Fruit fly (Drosophila melanogaster) whole organism, embryonic: ENCODE data around the gene CG10866.

ENCODE experiments used
- BEAF-32 ChIP-seq: fragments of 200-800 bp; sonication (Bioruptor generic); optimal IDR thresholded peaks from 3 replicates; lab custom pipeline; 2017; ENCODE audit warnings: missing biosample characterization, missing genetic modification characterization, mild to moderate bottlenecking, moderate library complexity, missing genetic modification reagents
- BtbVII ChIP-seq: fragments of 200-800 bp; sonication (Bioruptor generic); optimal IDR thresholded peaks from 3 replicates; lab custom pipeline; 2017; ENCODE audit warnings: missing biosample characterization, mild to moderate bottlenecking, missing genetic modification characterization
- CG10267 ChIP-seq: fragments of 200-800 bp; sonication (Bioruptor generic); optimal IDR thresholded peaks from 2 replicates; lab custom pipeline; 2018; ENCODE audit warnings: missing biosample characterization, mild to moderate bottlenecking, missing genetic modification characterization, moderate library complexity
- CG11560 ChIP-seq: fragments of 200-800 bp; sonication (Bioruptor generic); IDR thresholded peaks from 3 replicates; pipeline ENCODE4 v1.3.6; 2022; ENCODE audit warnings: missing biosample characterization, missing genetic modification characterization
- CG12659 ChIP-seq: fragments of 200-800 bp; sonication (Bioruptor generic); optimal IDR thresholded peaks from 3 replicates; lab custom pipeline; 2017; ENCODE audit warnings: mild to moderate bottlenecking, missing biosample characterization, missing genetic modification reagents, missing genetic modification characterization
- CG13287 ChIP-seq: fragments of 200-800 bp; sonication (Bioruptor generic); IDR thresholded peaks from 2 replicates; pipeline ENCODE4 v1.3.6; 2022; ENCODE audit warnings: missing biosample characterization, missing genetic modification characterization; ENCODE audit not compliant: partially characterized antibody
- CG13894 ChIP-seq: fragments of 200-800 bp; sonication (Bioruptor generic); optimal IDR thresholded peaks from 3 replicates; lab custom pipeline; 2018; ENCODE audit warnings: missing biosample characterization, mild to moderate bottlenecking, missing genetic modification characterization, moderate library complexity
- CG14667 ChIP-seq: fragments of 200-800 bp; sonication (Bioruptor generic); IDR thresholded peaks from 2 replicates; pipeline ENCODE4 v1.3.6; 2022; ENCODE audit warnings: missing biosample characterization, missing genetic modification characterization
- CG14710 ChIP-seq: fragments of 200-800 bp; sonication (Bioruptor generic); optimal IDR thresholded peaks from 3 replicates; lab custom pipeline; 2019; ENCODE audit warnings: missing biosample characterization, mild to moderate bottlenecking, missing genetic modification characterization, moderate library complexity
- CG14860 ChIP-seq: fragments of 200-800 bp; sonication (Bioruptor generic); IDR thresholded peaks from 3 replicates; pipeline ENCODE4 v1.3.6; 2022; ENCODE audit warnings: missing biosample characterization, missing genetic modification characterization; ENCODE audit not compliant: partially characterized antibody
- CG16813 ChIP-seq: fragments of 200-800 bp; sonication (Bioruptor generic); IDR thresholded peaks from 3 replicates; pipeline ENCODE4 v1.3.6; 2022; ENCODE audit warnings: missing biosample characterization, missing genetic modification characterization; ENCODE audit not compliant: partially characterized antibody
- CG17385 ChIP-seq: fragments of 200-800 bp; sonication (Bioruptor generic); optimal IDR thresholded peaks from 3 replicates; lab custom pipeline; 2018; ENCODE audit warnings: missing biosample characterization, mild to moderate bottlenecking, missing genetic modification characterization
- CG1792 ChIP-seq: fragments of 200-800 bp; sonication (Bioruptor generic); optimal IDR thresholded peaks from 2 replicates; lab custom pipeline; 2016; ENCODE audit warnings: missing biosample characterization, missing genetic modification characterization
- CG34422 ChIP-seq: fragments of 200-800 bp; sonication (Bioruptor generic); IDR thresholded peaks from 3 replicates; pipeline ENCODE4 v1.3.6; 2022; ENCODE audit warnings: missing biosample characterization, missing genetic modification characterization
- CG3995 ChIP-seq: fragments of 200-800 bp; sonication (Bioruptor generic); optimal IDR thresholded peaks from 3 replicates; lab custom pipeline; 2016; ENCODE audit warnings: missing biosample characterization, missing genetic modification characterization
- CG4617 ChIP-seq: fragments of 200-800 bp; sonication (Bioruptor generic); optimal IDR thresholded peaks from 3 replicates; lab custom pipeline; 2016; ENCODE audit warnings: missing biosample characterization, missing genetic modification characterization, borderline replicate concordance
- CG7987 ChIP-seq: fragments of 200-800 bp; sonication (Bioruptor generic); optimal IDR thresholded peaks from 2 replicates; lab custom pipeline; 2018; ENCODE audit warnings: missing biosample characterization, mild to moderate bottlenecking, missing genetic modification characterization, moderate library complexity
- CG9609 ChIP-seq: fragments of 200-800 bp; sonication (Bioruptor generic); optimal IDR thresholded peaks from 3 replicates; lab custom pipeline; 2016; ENCODE audit warnings: missing biosample characterization, missing genetic modification characterization
- Dip2 ChIP-seq: fragments of 200-800 bp; sonication (Bioruptor generic); IDR thresholded peaks from 2 replicates; pipeline ENCODE4 v1.3.6; 2022; ENCODE audit warnings: missing biosample characterization, missing genetic modification characterization
- Dip3 ChIP-seq: fragments of 200-800 bp; sonication (Bioruptor generic); optimal IDR thresholded peaks from 3 replicates; lab custom pipeline; 2016; ENCODE audit warnings: missing biosample characterization, missing genetic modification characterization
- Doc3 ChIP-seq: fragments of 200-800 bp; sonication (Bioruptor generic); IDR thresholded peaks from 3 replicates; pipeline ENCODE4 v1.3.6; 2022; ENCODE audit warnings: missing biosample characterization, missing genetic modification characterization; ENCODE audit not compliant: partially characterized antibody
- Dp ChIP-seq: fragments of 200-800 bp; sonication (Bioruptor generic); optimal IDR thresholded peaks from 2 replicates; lab custom pipeline; 2018; ENCODE audit warnings: missing biosample characterization, mild to moderate bottlenecking, missing genetic modification characterization, moderate library complexity
- MBD-R2 ChIP-seq: fragments of 200-800 bp; sonication (Bioruptor generic); IDR thresholded peaks from 2 replicates; pipeline ENCODE4 v1.3.6; 2022; ENCODE audit warnings: missing biosample characterization, missing genetic modification characterization
- Mad ChIP-seq: fragments of 200-800 bp; sonication (Bioruptor generic); optimal IDR thresholded peaks from 2 replicates; lab custom pipeline; 2016; ENCODE audit warnings: missing biosample characterization, missing genetic modification characterization
- Myb ChIP-seq: fragments of 200-800 bp; sonication (Bioruptor generic); optimal IDR thresholded peaks from 2 replicates; lab custom pipeline; 2016; ENCODE audit warnings: missing biosample characterization, missing genetic modification characterization
- NC2β ChIP-seq: fragments of 200-800 bp; sonication (Bioruptor generic); optimal IDR thresholded peaks from 2 replicates; lab custom pipeline; 2016; ENCODE audit warnings: missing biosample characterization, missing genetic modification characterization
- Ravus ChIP-seq: fragments of 200-800 bp; sonication (Bioruptor generic); IDR thresholded peaks from 2 replicates; pipeline ENCODE4 v1.3.6; 2022; ENCODE audit warnings: missing biosample characterization, missing genetic modification characterization
- Rfx ChIP-seq: fragments of 200-800 bp; sonication (Bioruptor generic); IDR thresholded peaks from 2 replicates; pipeline ENCODE4 v1.3.6; 2022; ENCODE audit warnings: missing biosample characterization, missing genetic modification characterization
- Sry-δ ChIP-seq: fragments of 200-800 bp; sonication (Bioruptor generic); optimal IDR thresholded peaks from 2 replicates; lab custom pipeline; 2016; ENCODE audit warnings: missing biosample characterization, missing genetic modification characterization
- aop ChIP-seq: fragments of 200-800 bp; sonication (Bioruptor generic); IDR thresholded peaks from 2 replicates; pipeline ENCODE4 v1.3.6; 2022; ENCODE audit warnings: missing biosample characterization, missing genetic modification characterization
- bbx ChIP-seq: fragments of 200-800 bp; sonication (Bioruptor generic); IDR thresholded peaks from 2 replicates; pipeline ENCODE4 v1.3.6; 2022; ENCODE audit warnings: missing biosample characterization, missing genetic modification characterization; ENCODE audit not compliant: partially characterized antibody
- bcd ChIP-seq: fragments of 200-800 bp; sonication (Bioruptor generic); optimal IDR thresholded peaks from 2 replicates; lab custom pipeline; 2017; ENCODE audit warnings: missing biosample characterization, mild to moderate bottlenecking, missing genetic modification characterization
- bigmax ChIP-seq: fragments of 200-800 bp; sonication (Bioruptor generic); optimal IDR thresholded peaks from 2 replicates; lab custom pipeline; 2018; ENCODE audit warnings: missing biosample characterization, mild to moderate bottlenecking, missing genetic modification characterization
- chinmo ChIP-seq: fragments of 200-800 bp; sonication (Bioruptor generic); IDR thresholded peaks from 4 replicates; pipeline ENCODE4 v1.3.6; 2022; ENCODE audit warnings: missing biosample characterization, missing genetic modification characterization; ENCODE audit not compliant: partially characterized antibody
- crc ChIP-seq: fragments of 200-800 bp; sonication (Bioruptor generic); optimal IDR thresholded peaks from 2 replicates; lab custom pipeline; 2016; ENCODE audit warnings: missing biosample characterization, missing genetic modification characterization
- dm ChIP-seq: fragments of 200-800 bp; sonication (Bioruptor generic); optimal IDR thresholded peaks from 3 replicates; lab custom pipeline; 2016; ENCODE audit warnings: missing biosample characterization, missing genetic modification characterization
- h ChIP-seq: fragments of >200 bp; optimal IDR thresholded peaks from 2 replicates; lab custom pipeline; 2017
- hkb ChIP-seq, 2 experiments: fragments of 200-800 bp in 1 of 2; fragments of >200 bp in 1 of 2; sonication (Bioruptor generic) in 1 of 2; IDR thresholded peaks in 1 of 2; optimal IDR thresholded peaks in 1 of 2; 2 replicates each; pipeline versions ENCODE4 v1.3.6 to Lab custom; 2017 to 2022; ENCODE audit warnings: missing biosample characterization in 1 of 2, missing genetic modification characterization in 1 of 2
- knrl ChIP-seq: fragments of 200-800 bp; sonication (Bioruptor generic); IDR thresholded peaks from 3 replicates; pipeline ENCODE4 v1.3.6; 2022; ENCODE audit warnings: missing biosample characterization, missing genetic modification characterization; ENCODE audit not compliant: partially characterized antibody
- nerfin-2 ChIP-seq: fragments of 200-800 bp; sonication (Bioruptor generic); IDR thresholded peaks from 2 replicates; pipeline ENCODE4 v1.3.6; 2022; ENCODE audit warnings: missing biosample characterization, missing genetic modification characterization; ENCODE audit not compliant: partially characterized antibody
- pzg ChIP-seq: fragments of 200-800 bp; sonication (Bioruptor generic); optimal IDR thresholded peaks from 3 replicates; lab custom pipeline; 2018; ENCODE audit warnings: missing biosample characterization, mild to moderate bottlenecking, missing genetic modification characterization, moderate library complexity
- sens ChIP-seq: fragments of 200-800 bp; sonication (Bioruptor generic); peaks from one replicate; lab custom pipeline; 2016; ENCODE audit warnings: missing biosample characterization, missing genetic modification characterization
- sob ChIP-seq: fragments of 200-800 bp; sonication (Bioruptor generic); IDR thresholded peaks from 2 replicates; pipeline ENCODE4 v1.3.6; 2022; ENCODE audit warnings: missing biosample characterization, missing genetic modification characterization
- stwl ChIP-seq: fragments of 200-800 bp; sonication (Bioruptor generic); optimal IDR thresholded peaks from 3 replicates; lab custom pipeline; 2018; ENCODE audit warnings: missing biosample characterization, mild to moderate bottlenecking, missing genetic modification characterization, moderate library complexity
- tna ChIP-seq: fragments of 200-800 bp; sonication (Bioruptor generic); IDR thresholded peaks from 2 replicates; pipeline ENCODE4 v1.3.6; 2022; ENCODE audit warnings: missing biosample characterization, missing genetic modification characterization; ENCODE audit not compliant: partially characterized antibody
- wek ChIP-seq: fragments of 200-800 bp; sonication (Bioruptor generic); optimal IDR thresholded peaks from 3 replicates; lab custom pipeline; 2018; ENCODE audit warnings: missing biosample characterization, mild to moderate bottlenecking, missing genetic modification characterization, moderate library complexity

The CG10866 gene

DNA sequence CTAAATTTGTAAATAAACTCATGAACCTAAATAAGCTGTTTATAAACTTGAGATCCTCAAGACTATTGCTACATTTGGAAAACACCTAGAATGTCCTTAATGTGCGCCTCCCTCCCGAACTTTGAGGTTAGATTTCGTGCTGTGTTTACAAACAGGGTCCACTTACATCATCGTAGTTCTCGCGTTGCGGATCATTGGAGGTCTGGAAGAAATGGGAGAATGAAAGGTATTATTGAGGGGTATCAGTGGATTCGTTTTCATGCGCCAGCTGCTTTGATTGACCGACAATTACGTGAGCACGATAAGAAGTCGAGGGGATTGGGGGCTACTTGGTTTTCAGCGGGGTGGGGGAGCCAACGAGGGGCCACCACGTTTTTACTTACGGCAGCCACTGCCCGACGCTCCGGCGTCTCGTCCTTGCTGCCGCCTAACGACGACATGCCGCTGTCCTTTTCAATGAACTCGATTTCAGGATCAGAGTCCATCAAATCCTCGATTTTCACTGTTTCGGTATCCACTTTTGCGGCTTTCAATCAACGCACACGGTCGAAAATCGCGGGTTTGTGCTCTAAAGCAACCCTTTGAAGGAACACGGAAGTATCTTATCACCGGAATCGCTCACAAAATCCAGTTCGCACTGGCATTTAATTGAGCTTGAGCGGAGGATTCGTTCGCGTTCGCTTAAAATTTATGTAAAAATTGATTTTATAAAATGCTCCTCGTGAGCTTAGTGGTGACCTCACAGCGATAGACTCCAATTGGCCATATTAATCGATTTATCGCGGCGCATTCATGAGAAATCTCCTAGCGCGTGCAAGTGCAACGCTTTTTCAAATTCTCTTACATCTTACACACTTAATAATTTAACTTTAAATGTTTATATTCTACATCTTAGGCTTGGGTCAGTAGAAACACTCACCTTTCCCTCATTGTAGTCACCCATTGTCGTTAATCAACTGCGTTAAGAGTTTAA lies 28.7 kb downstream of the CG10866 start (continued):
- TF ChIP-seq stwl (tag; lab: Kevin White, UChicago) (peak; percentile 72), CG13894 (tag; lab: Kevin White, UChicago) (no peak), dm (GFP tag; lab: Kevin White, UChicago) (peak; percentile 41), CG12659 (GFP tag; lab: Kevin White, UChicago) (peak; percentile 29), CG3995 (GFP tag; lab: Kevin White, UChicago) (peak; percentile 26), CG14710 (tag; lab: Kevin White, UChicago) (peak; percentile 47), knrl (GFP tag; lab: Robert Waterston, UW) (peak; percentile 59), Dip2 (GFP tag; lab: Robert Waterston, UW) (no peak), CG34422 (GFP tag; lab: Robert Waterston, UW) (peak; percentile 44; the same call in 2 of the 3 replicates), Mad (GFP tag; lab: Kevin White, UChicago) (peak; percentile 1), CG4617 (GFP tag; lab: Kevin White, UChicago) (peak; percentile 69), Dp (GFP tag; lab: Kevin White, UChicago) (peak; percentile 72), BtbVII (no peak), Doc3 (peak; percentile 51; the same call in 2 of the 3 replicates), Ravus (no peak), CG9609 (no peak), pzg (GFP tag; lab: Kevin White, UChicago) (peak; percentile 79), Rfx (0 out of 2 replicates have a peak, but pooled peaks have one; percentile 6), hkb (optimal IDR thresholded peaks at IDR 0.05; lab: Kevin White, UChicago) (no peak), hkb (GFP tag; IDR thresholded peaks at IDR 0.05; lab: Robert Waterston, UW) (0 out of 2 replicates have a peak, but pooled peaks have one; percentile 11), tna (GFP tag; lab: Robert Waterston, UW) (peak; percentile 40; the same call in 1 of the 2 replicates), bcd (no peak), Sry-δ (peak; percentile 90), CG14860 (GFP tag; lab: Robert Waterston, UW) (peak; percentile 35; the same call in 1 of the 3 replicates), CG1792 (GFP tag; lab: Kevin White, UChicago) (no peak), sens (GFP tag; lab: Kevin White, UChicago) (peak; percentile 84), wek (GFP tag; lab: Kevin White, UChicago) (no peak), CG14667 (GFP tag; lab: Robert Waterston, UW) (no peak), CG7987 (GFP tag; lab: Kevin White, UChicago) (no peak), crc (GFP tag; lab: Kevin White, UChicago) (no peak), CG16813 (peak; percentile 55; the same call in 2 of the 3 replicates), CG10267 (tag; lab: Kevin White, UChicago) (peak; percentile 39), MBD-R2 (GFP tag; lab: Robert Waterston, UW) (peak; percentile 31; the same call in 1 of the 2 replicates), h (lab: Kevin White, UChicago) (no peak), Myb (peak; percentile 99), CG13287 (GFP tag; lab: Robert Waterston, UW) (peak; percentile 74), bigmax (GFP tag; lab: Kevin White, UChicago) (peak; percentile 90), sob (GFP tag; lab: Robert Waterston, UW) (peak; percentile 8; the same call in 1 of the 2 replicates), Dip3 (no peak), nerfin-2 (0 out of 2 replicates have a peak, but pooled peaks have one; percentile 51), CG17385 (GFP tag; lab: Kevin White, UChicago) (no peak), chinmo (GFP tag; lab: Robert Waterston, UW) (peak; percentile 72; the same call in 2 of the 4 replicates), BEAF-32 (GFP tag; lab: Kevin White, UChicago) (peak; percentile 74), aop (GFP tag; lab: Robert Waterston, UW) (no peak), NC2β (GFP tag; lab: Kevin White, UChicago) (peak; percentile 6), bbx (GFP tag; lab: Robert Waterston, UW) (peak; percentile 75), CG11560 (tag; lab: Robert Waterston, UW) (no peak)
